Worm (Caenorhabditis elegans): Measurements from ENCODE around the gene F53A2.1.

Gene F53A2.1

DNA sequence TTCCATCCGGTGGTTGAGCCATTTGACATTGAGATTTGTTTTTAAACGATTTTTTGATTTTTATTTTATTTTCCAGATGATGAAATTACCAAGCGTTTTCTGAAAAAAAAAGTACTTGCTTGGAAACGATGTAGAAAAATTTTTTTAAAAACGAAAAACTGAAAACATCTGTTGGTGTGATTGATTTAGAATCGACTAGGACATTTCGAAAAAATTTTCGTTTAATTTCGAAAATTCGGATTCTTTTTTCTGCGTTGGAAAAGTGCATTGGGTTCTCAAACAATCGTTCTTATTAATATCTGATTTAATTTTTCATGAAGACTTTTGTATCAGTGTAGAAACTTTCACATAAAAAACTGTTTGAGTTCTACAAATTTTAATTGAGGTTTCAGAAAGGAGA lies 34.6 kb upstream of the F53A2.1 start, which contains the start of gene F53A2.9:
TSS of gene F53A2.9 (minus strand) at position 101 of the 400 bp plus-strand sequence.
- TF ChIP-seq nhr-77 (tag; optimal IDR thresholded peaks at IDR 0.05) (no peak), lin-39 (tag; optimal IDR thresholded peaks at IDR 0.05) (no peak), ceh-9 (tag; optimal IDR thresholded peaks at IDR 0.05) (no peak), tbx-2 (tag; optimal IDR thresholded peaks at IDR 0.05) (no peak), nhr-12 (tag; optimal IDR thresholded peaks at IDR 0.05) (no peak)

ce11 chrIII:13350964-13351363 lies 26.3 kb upstream of the F53A2.1 start:
- TF ChIP-seq nhr-77 (tag; optimal IDR thresholded peaks at IDR 0.05) = no peak
- no peak for TF ChIP-seq hmg-11 (tag; optimal IDR thresholded peaks at IDR 0.05)
- no peak for TF ChIP-seq nhr-43 (tag; optimal IDR thresholded peaks at IDR 0.05; ENCODE audit: poor library complexity, severe bottlenecking)
- no peak for TF ChIP-seq ztf-11 (tag; optimal IDR thresholded peaks at IDR 0.05)
- no peak for TF ChIP-seq nhr-11 (tag; optimal IDR thresholded peaks at IDR 0.05)
- TF ChIP-seq lsy-12 (tag; optimal IDR thresholded peaks at IDR 0.05) = no peak
- TF ChIP-seq skn-1 (tag; optimal IDR thresholded peaks at IDR 0.05) = no peak
- no peak for TF ChIP-seq nhr-25 (tag; optimal IDR thresholded peaks at IDR 0.05)
- no peak for TF ChIP-seq ama-1 (optimal IDR thresholded peaks at IDR 0.05)
- no peak for TF ChIP-seq nhr-12 (tag; optimal IDR thresholded peaks at IDR 0.05)
- no peak for TF ChIP-seq egl-27 (tag; optimal IDR thresholded peaks at IDR 0.05)
- no peak for TF ChIP-seq nhr-67 (tag; optimal IDR thresholded peaks at IDR 0.05)
- TF ChIP-seq fkh-10 (GFP tag; optimal IDR thresholded peaks at IDR 0.05) = no peak
- no peak for TF ChIP-seq ceh-82 (tag; optimal IDR thresholded peaks at IDR 0.05)
- no peak for TF ChIP-seq mdl-1 (tag; optimal IDR thresholded peaks at IDR 0.05)
- no peak for TF ChIP-seq lin-15B (tag; optimal IDR thresholded peaks at IDR 0.05)
- no peak for TF ChIP-seq unc-39 (tag; optimal IDR thresholded peaks at IDR 0.05)
- no peak for TF ChIP-seq pqm-1 (tag; optimal IDR thresholded peaks at IDR 0.05)

- no peak for TF ChIP-seq elt-2 (tag; optimal IDR thresholded peaks at IDR 0.05)
- TF ChIP-seq ceh-9 (tag; optimal IDR thresholded peaks at IDR 0.05) = no peak
- no peak for TF ChIP-seq ZK546.5 (tag; optimal IDR thresholded peaks at IDR 0.05)
- TF ChIP-seq skn-1 (tag; optimal IDR thresholded peaks at IDR 0.05) = no peak
- no peak for TF ChIP-seq tbx-2 (tag; optimal IDR thresholded peaks at IDR 0.05)
- no peak for TF ChIP-seq ama-1 (optimal IDR thresholded peaks at IDR 0.05)
- no peak for TF ChIP-seq unc-62 (GFP tag; optimal IDR thresholded peaks at IDR 0.05)
- TF ChIP-seq fkh-2 (tag; optimal IDR thresholded peaks at IDR 0.05) = no peak
- no peak for TF ChIP-seq nhr-237 (tag; optimal IDR thresholded peaks at IDR 0.05)
- TF ChIP-seq ztf-11 (tag; optimal IDR thresholded peaks at IDR 0.05) = no peak
- no peak for TF ChIP-seq nhr-67 (tag; optimal IDR thresholded peaks at IDR 0.05)
- no peak for TF ChIP-seq lsy-12 (tag; optimal IDR thresholded peaks at IDR 0.05)
- no peak for TF ChIP-seq elt-1 (tag; optimal IDR thresholded peaks at IDR 0.05)
- no peak for TF ChIP-seq fkh-10 (GFP tag; optimal IDR thresholded peaks at IDR 0.05)
- no peak for TF ChIP-seq lin-15B (tag; optimal IDR thresholded peaks at IDR 0.05)
- TF ChIP-seq egl-5 (tag; optimal IDR thresholded peaks at IDR 0.05) = no peak
Observed at ce11 chrIII:13348891-13349290, 24.3 kb upstream of the F53A2.1 start.

DNA sequence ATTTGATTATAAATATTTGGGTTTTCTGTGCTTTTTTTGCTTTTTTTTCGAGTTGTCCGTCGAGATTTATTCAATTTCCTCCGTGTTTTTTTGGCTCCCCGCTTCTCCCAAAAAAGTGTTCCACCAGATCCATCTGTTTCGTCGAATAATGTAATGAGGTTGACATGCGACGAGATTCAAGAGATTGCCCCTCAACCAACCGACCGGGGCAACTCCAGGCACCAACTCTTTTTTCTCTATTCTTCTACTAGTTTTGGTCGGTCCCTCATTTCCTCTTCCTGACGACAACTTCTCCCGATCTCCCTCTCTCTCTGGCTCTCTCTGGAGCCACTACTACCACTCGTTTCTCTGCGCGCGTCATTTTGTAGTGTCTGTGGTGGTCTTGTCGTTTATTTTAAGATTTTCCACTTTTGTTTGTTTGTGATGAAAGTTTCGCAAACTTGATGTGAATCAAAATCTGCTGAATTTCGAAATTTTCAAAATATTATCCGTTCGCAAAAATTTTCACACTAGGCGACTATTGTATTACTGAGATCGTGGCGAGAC lies 23.2 kb upstream of the F53A2.1 start:
- TF ChIP-seq nfya-1 (tag; optimal IDR thresholded peaks at IDR 0.05; ENCODE audit: insufficient read depth) = peak; percentile 19
- no peak for TF ChIP-seq tbx-2 (tag; optimal IDR thresholded peaks at IDR 0.05)
- TF ChIP-seq lin-39 (tag; optimal IDR thresholded peaks at IDR 0.05) = peak; percentile 50

- TF ChIP-seq hmg-11 (tag; optimal IDR thresholded peaks at IDR 0.05) (peak; percentile 11), lsy-12 (tag; optimal IDR thresholded peaks at IDR 0.05) (peak; percentile 24), pqm-1 (tag; optimal IDR thresholded peaks at IDR 0.05) (no peak), elt-2 (tag; optimal IDR thresholded peaks at IDR 0.05) (peak; percentile 22)
Observed at ce11 chrIII:13346785-13347184, 22.1 kb upstream of the F53A2.1 start, which contains the start of gene mtm-6. TSS of gene mtm-6 (plus strand) at chrIII:13347085.

- TF ChIP-seq nhr-77 (tag; optimal IDR thresholded peaks at IDR 0.05) = no peak
- no peak for TF ChIP-seq nhr-28 (tag; optimal IDR thresholded peaks at IDR 0.05)
- no peak for TF ChIP-seq nhr-23 (tag; optimal IDR thresholded peaks at IDR 0.05)
- peak; percentile 0 for TF ChIP-seq lin-15B (tag; optimal IDR thresholded peaks at IDR 0.05)
- no peak for TF ChIP-seq nhr-11 (tag; optimal IDR thresholded peaks at IDR 0.05)
- TF ChIP-seq skn-1 (tag; optimal IDR thresholded peaks at IDR 0.05) = peak; percentile 93
- TF ChIP-seq elt-3 (tag; optimal IDR thresholded peaks at IDR 0.05) = no peak
- TF ChIP-seq daf-12 (tag; optimal IDR thresholded peaks at IDR 0.05) = no peak
- peak; percentile 34 for TF ChIP-seq hmg-11 (tag; optimal IDR thresholded peaks at IDR 0.05)
- TF ChIP-seq nhr-25 (tag; optimal IDR thresholded peaks at IDR 0.05) = peak; percentile 35
- TF ChIP-seq elt-2 (tag; optimal IDR thresholded peaks at IDR 0.05) = peak; percentile 56
- no peak for TF ChIP-seq mml-1 (tag; optimal IDR thresholded peaks at IDR 0.05)
- no peak for TF ChIP-seq nhr-12 (tag; optimal IDR thresholded peaks at IDR 0.05)
- peak; percentile 40 for TF ChIP-seq nfya-1 (tag; optimal IDR thresholded peaks at IDR 0.05; ENCODE audit: insufficient read depth)
Observed at ce11 chrIII:13344538-13345136, 20.0 kb upstream of the F53A2.1 start, which contains the start of gene acaa-2. TSS of gene acaa-2 (plus strand) at chrIII:13344937.

Data from whole organism, L3 larva.